Worm (Caenorhabditis elegans) whole organism, L4 larva: ENCODE measurements around the gene C27D6.15.

Source experiments
- F37D6.2 ChIP-seq: sonication (generic microtip); optimal IDR thresholded peaks from 2 replicates; lab custom pipeline; 2016; ENCODE audit warnings: mild to moderate bottlenecking, missing genetic modification characterization, missing compliant biosample characterization
- F49E8.2 ChIP-seq: sonication (generic microtip); optimal IDR thresholded peaks from 2 replicates; lab custom pipeline; 2016; ENCODE audit warnings: missing compliant biosample characterization, mild to moderate bottlenecking, missing genetic modification characterization, borderline replicate concordance
- T20F7.1 ChIP-seq: fragments of 200-800 bp; sonication (Bioruptor generic); optimal IDR thresholded peaks from 2 replicates; lab custom pipeline; 2018; ENCODE audit warnings: mild to moderate bottlenecking, missing genetic modification characterization, missing compliant biosample characterization
- T26A8.4 ChIP-seq: fragments of 200-800 bp; sonication (Bioruptor generic); IDR thresholded peaks from 2 replicates; pipeline ENCODE4 v1.3.6; 2022; ENCODE audit warnings: missing genetic modification characterization, missing compliant biosample characterization
- Y105C5A.15 ChIP-seq: fragments of 200-800 bp; sonication (Bioruptor generic); IDR thresholded peaks from 2 replicates; pipeline ENCODE4 v1.3.6; 2022; ENCODE audit warnings: missing genetic modification characterization, missing compliant biosample characterization
- Y5F2A.4 ChIP-seq: fragments of 200-800 bp; sonication (Bioruptor generic); optimal IDR thresholded peaks from 2 replicates; lab custom pipeline; 2018; ENCODE audit warnings: mild to moderate bottlenecking, missing genetic modification characterization, missing compliant biosample characterization
- Y75B8A.6 ChIP-seq: fragments of 200-800 bp; sonication (Bioruptor generic); IDR thresholded peaks from 2 replicates; pipeline ENCODE4 v1.3.6; 2022; ENCODE audit warnings: missing genetic modification reagents, missing genetic modification characterization, missing compliant biosample characterization
- ZK337.2 ChIP-seq: fragments of 200-800 bp; sonication (Bioruptor generic); IDR thresholded peaks from 2 replicates; pipeline ENCODE4 v1.3.6; 2022; ENCODE audit warnings: missing genetic modification reagents, missing genetic modification characterization, missing compliant biosample characterization
- ceh-20 ChIP-seq: fragments of 200-800 bp; sonication (Bioruptor generic); IDR thresholded peaks from 2 replicates; pipeline ENCODE4 v1.3.6; 2022; ENCODE audit warnings: missing genetic modification reagents, missing genetic modification characterization, missing compliant biosample characterization
- ceh-28 ChIP-seq: fragments of 150-350 bp; optimal IDR thresholded peaks from 2 replicates; lab custom pipeline; 2014; ENCODE audit warnings: missing biosample characterization, missing genetic modification reagents, missing genetic modification characterization
- ceh-32 ChIP-seq: sonication (generic microtip); optimal IDR thresholded peaks from 2 replicates; lab custom pipeline; 2016; ENCODE audit warnings: mild to moderate bottlenecking, missing genetic modification characterization, missing compliant biosample characterization; ENCODE audit not compliant: poor library complexity
- ceh-82 ChIP-seq: sonication (generic microtip); optimal IDR thresholded peaks from 2 replicates; lab custom pipeline; 2017; ENCODE audit warnings: missing biosample characterization, missing genetic modification characterization
- daf-19 ChIP-seq: fragments of 200-800 bp; sonication (Bioruptor generic); conservative IDR thresholded peaks from 2 replicates; pipeline ENCODE4 v1.3.6; 2022; ENCODE audit warnings: missing genetic modification characterization, missing compliant biosample characterization
- dmd-9 ChIP-seq: fragments of 200-800 bp; sonication (Bioruptor generic); IDR thresholded peaks from 2 replicates; pipeline ENCODE4 v1.3.6; 2022; ENCODE audit warnings: missing genetic modification reagents, missing genetic modification characterization, missing compliant biosample characterization
- duxl-1 ChIP-seq: sonication (generic microtip); optimal IDR thresholded peaks from 2 replicates; lab custom pipeline; 2016; ENCODE audit warnings: mild to moderate bottlenecking, missing genetic modification characterization, moderate library complexity, missing compliant biosample characterization; ENCODE audit not compliant: poor library complexity
- dve-1 ChIP-seq: sonication (generic microtip); optimal IDR thresholded peaks from 2 replicates; lab custom pipeline; 2017; ENCODE audit warnings: antibody characterized with exemption, mild to moderate bottlenecking, missing genetic modification characterization, missing compliant biosample characterization; ENCODE audit not compliant: insufficient read depth
- egl-27 ChIP-seq: sonication (generic microtip); optimal IDR thresholded peaks from 3 replicates; lab custom pipeline; 2017; ENCODE audit warnings: missing biosample characterization, missing genetic modification reagents, missing genetic modification characterization
- fos-1 ChIP-seq: fragments of 150-350 bp; optimal IDR thresholded peaks from 2 replicates; lab custom pipeline; 2014; ENCODE audit warnings: missing biosample characterization, missing genetic modification characterization
- hif-1 ChIP-seq, 2 experiments: sonication (generic microtip); optimal IDR thresholded peaks; 2 replicates each; lab custom pipeline; 2016 to 2017; ENCODE audit warnings: missing compliant biosample characterization in 2 of 2, missing genetic modification characterization in 2 of 2, missing genetic modification reagents in 2 of 2, missing genotype in 2 of 2, mild to moderate bottlenecking in 1 of 2
- hlh-11 ChIP-seq: fragments of 200-800 bp; sonication (Bioruptor generic); optimal IDR thresholded peaks from 2 replicates; lab custom pipeline; 2018; ENCODE audit warnings: mild to moderate bottlenecking, missing genetic modification characterization, missing compliant biosample characterization
- hlh-30 ChIP-seq: sonication (generic microtip); optimal IDR thresholded peaks from 2 replicates; lab custom pipeline; 2017; ENCODE audit warnings: antibody characterized with exemption, mild to moderate bottlenecking, missing genetic modification characterization, missing compliant biosample characterization; ENCODE audit not compliant: insufficient read depth
- lin-1 ChIP-seq: fragments of 200-800 bp; sonication (Bioruptor generic); IDR thresholded peaks from 2 replicates; pipeline ENCODE4 v1.3.6; 2022; ENCODE audit warnings: missing genetic modification reagents, missing genetic modification characterization, missing compliant biosample characterization
- lin-29 ChIP-seq: fragments of 200-800 bp; sonication (Bioruptor generic); IDR thresholded peaks from 2 replicates; pipeline ENCODE4 v1.3.6; 2022; ENCODE audit warnings: missing genetic modification reagents, missing genetic modification characterization, missing compliant biosample characterization
- lir-3 ChIP-seq: sonication (generic microtip); optimal IDR thresholded peaks from 2 replicates; lab custom pipeline; 2016; ENCODE audit warnings: mild to moderate bottlenecking, missing genetic modification characterization, missing compliant biosample characterization
- lsy-2 ChIP-seq, 2 experiments: fragments of 150-350 bp in 1 of 2; sonication (generic microtip) in 1 of 2; optimal IDR thresholded peaks; 2 replicates each; lab custom pipeline; 2014 to 2017; ENCODE audit warnings: missing biosample characterization in 2 of 2, missing genetic modification characterization in 2 of 2
- mdl-1 ChIP-seq, 2 experiments: fragments of 150-350 bp in 1 of 2; sonication (generic microtip) in 1 of 2; optimal IDR thresholded peaks; 2 replicates each; lab custom pipeline; 2014 to 2017; ENCODE audit warnings: missing biosample characterization in 2 of 2, missing genetic modification characterization in 2 of 2
- mdt-29 ChIP-seq: fragments of 200-800 bp; sonication (Bioruptor generic); IDR thresholded peaks from 2 replicates; pipeline ENCODE4 v1.3.6; 2022; ENCODE audit warnings: missing genetic modification reagents, missing genetic modification characterization, missing compliant biosample characterization
- mep-1 ChIP-seq: fragments of 150-350 bp; sonication (generic microtip); optimal IDR thresholded peaks from 3 replicates; lab custom pipeline; 2014; ENCODE audit warnings: missing biosample characterization, missing genetic modification characterization
- mes-2 ChIP-seq: sonication (generic microtip); optimal IDR thresholded peaks from 2 replicates; lab custom pipeline; 2016; ENCODE audit warnings: missing genotype, mild to moderate bottlenecking, missing genetic modification characterization, missing compliant biosample characterization; ENCODE audit not compliant: poor library complexity, severe bottlenecking
- mxl-3 ChIP-seq: fragments of 200-800 bp; sonication (Bioruptor generic); optimal IDR thresholded peaks from 2 replicates; lab custom pipeline; 2018; ENCODE audit warnings: mild to moderate bottlenecking, missing genetic modification characterization, missing compliant biosample characterization
- nhr-10 ChIP-seq: fragments of 150-350 bp; optimal IDR thresholded peaks from 2 replicates; lab custom pipeline; 2014; ENCODE audit warnings: missing biosample characterization, missing genetic modification characterization
- nhr-102 ChIP-seq: sonication (generic microtip); optimal IDR thresholded peaks from 2 replicates; lab custom pipeline; 2016; ENCODE audit warnings: mild to moderate bottlenecking, missing genetic modification characterization, moderate library complexity, missing compliant biosample characterization
- nhr-11 ChIP-seq: fragments of 150-350 bp; optimal IDR thresholded peaks from 2 replicates; lab custom pipeline; 2014; ENCODE audit warnings: missing biosample characterization, missing genetic modification characterization
- nhr-25 ChIP-seq: sonication (generic microtip); optimal IDR thresholded peaks from 2 replicates; lab custom pipeline; 2017; ENCODE audit warnings: missing genetic modification characterization, mild to moderate bottlenecking, missing compliant biosample characterization, antibody characterized with exemption, moderate library complexity, borderline replicate concordance; ENCODE audit not compliant: insufficient read depth
- nhr-28 ChIP-seq: fragments of 150-350 bp; optimal IDR thresholded peaks from 2 replicates; lab custom pipeline; 2014; ENCODE audit warnings: missing biosample characterization, missing genetic modification characterization
- nhr-41 ChIP-seq: fragments of 200-800 bp; sonication (Bioruptor generic); IDR thresholded peaks from 2 replicates; pipeline ENCODE4 v1.3.6; 2022; ENCODE audit warnings: missing genetic modification reagents, missing genetic modification characterization, missing compliant biosample characterization
- nhr-42 ChIP-seq: fragments of 200-800 bp; sonication (Bioruptor generic); IDR thresholded peaks from 2 replicates; pipeline ENCODE4 v1.3.6; 2022; ENCODE audit warnings: missing genetic modification characterization, missing compliant biosample characterization
- nhr-76 ChIP-seq: fragments of 150-350 bp; optimal IDR thresholded peaks from 2 replicates; lab custom pipeline; 2014; ENCODE audit warnings: missing biosample characterization, missing genetic modification characterization
- nhr-77 ChIP-seq: fragments of 150-350 bp; optimal IDR thresholded peaks from 2 replicates; lab custom pipeline; 2014; ENCODE audit warnings: missing biosample characterization, missing genetic modification characterization
- pha-4 ChIP-seq, 2 experiments: fragments of 150-350 bp in 1 of 2; fragments of 200-800 bp in 1 of 2; sonication (Bioruptor generic) in 1 of 2; IDR thresholded peaks in 1 of 2; optimal IDR thresholded peaks in 1 of 2; 2 replicates each; pipeline versions ENCODE4 v1.3.6 to Lab custom; 2014 to 2022; ENCODE audit warnings: missing genetic modification characterization in 2 of 2, missing genetic modification reagents in 2 of 2, missing biosample characterization in 1 of 2, missing compliant biosample characterization in 1 of 2
- rbr-2 ChIP-seq: sonication (generic microtip); optimal IDR thresholded peaks from 2 replicates; lab custom pipeline; 2016; ENCODE audit warnings: missing genotype, missing genetic modification characterization, missing compliant biosample characterization
- skn-1 ChIP-seq: fragments of 150-350 bp; optimal IDR thresholded peaks from 2 replicates; lab custom pipeline; 2014; ENCODE audit warnings: missing biosample characterization, missing genetic modification characterization
- snpc-4 ChIP-seq: fragments of 150-350 bp; optimal IDR thresholded peaks from 2 replicates; lab custom pipeline; 2014; ENCODE audit warnings: missing biosample characterization, missing genetic modification characterization
- tag-97 ChIP-seq: fragments of 200-800 bp; sonication (Bioruptor generic); IDR thresholded peaks from 2 replicates; pipeline ENCODE4 v1.3.6; 2022; ENCODE audit warnings: missing genetic modification characterization, missing compliant biosample characterization
- vab-7 ChIP-seq: fragments of 200-800 bp; sonication (Bioruptor generic); IDR thresholded peaks from 2 replicates; pipeline ENCODE4 v1.3.6; 2022; ENCODE audit warnings: missing genetic modification reagents, missing genetic modification characterization, missing compliant biosample characterization
- zag-1 ChIP-seq: fragments of 150-350 bp; optimal IDR thresholded peaks from 2 replicates; lab custom pipeline; 2014; ENCODE audit warnings: missing biosample characterization, missing genetic modification characterization
- ztf-7 ChIP-seq: fragments of 150-350 bp; optimal IDR thresholded peaks from 2 replicates; lab custom pipeline; 2014; ENCODE audit warnings: missing biosample characterization, missing genetic modification characterization

Gene C27D6.15

ce11 chrII:5181497-5181896, 9.8 kb downstream of the C27D6.15 start (continued):
- TF ChIP-seq Y75B8A.6 (GFP tag; lab: Robert Waterston, UW) (no peak), nhr-28 (tag; lab: Kevin White, UChicago) (peak; percentile 46), pha-4 (GFP tag; IDR thresholded peaks at IDR 0.05; lab: Robert Waterston, UW) (no peak), pha-4 (tag; optimal IDR thresholded peaks at IDR 0.05; lab: Kevin White, UChicago) (no peak), mdl-1 (tag; optimal IDR thresholded peaks at IDR 0.05; lab: Kevin White, UChicago) (peak; percentile 72 to 93), ceh-82 (tag; lab: Kevin White, UChicago) (no peak), hlh-30 (tag; lab: Kevin White, UChicago) (peak; percentile 94), ceh-28 (tag; lab: Kevin White, UChicago) (no peak), F37D6.2 (tag; lab: Kevin White, UChicago) (peak; percentile 75), Y105C5A.15 (GFP tag; lab: Robert Waterston, UW) (no peak), dve-1 (tag; lab: Kevin White, UChicago) (peak; percentile 56), F49E8.2 (tag; lab: Kevin White, UChicago) (no peak), egl-27 (tag; lab: Kevin White, UChicago) (no peak), vab-7 (GFP tag; lab: Robert Waterston, UW) (peak; percentile 56), lin-1 (GFP tag; lab: Robert Waterston, UW) (no peak), Y5F2A.4 (GFP tag; lab: Kevin White, UChicago) (no peak), lin-29 (GFP tag; lab: Robert Waterston, UW) (no peak), dmd-9 (GFP tag; lab: Robert Waterston, UW) (no peak), rbr-2 (tag; lab: Kevin White, UChicago) (peak; percentile 79), lir-3 (tag; lab: Kevin White, UChicago) (no peak), skn-1 (no peak), ceh-32 (tag; lab: Kevin White, UChicago) (no peak), ZK337.2 (GFP tag; lab: Robert Waterston, UW) (no peak)
- TF ChIP-seq, all 104 proteins: peak for 38

- no peak for TF ChIP-seq snpc-4 (tag; lab: Kevin White, UChicago)
- TF ChIP-seq skn-1 = no peak
- no peak for TF ChIP-seq dmd-9 (GFP tag; lab: Robert Waterston, UW)
- TF ChIP-seq mep-1 (tag; lab: Kevin White, UChicago) = peak; percentile 65
- peak; percentile 15 for TF ChIP-seq mes-2
- TF ChIP-seq nhr-28 (tag; lab: Kevin White, UChicago) = peak; percentile 81
- TF ChIP-seq mxl-3 (GFP tag; lab: Kevin White, UChicago) = peak; percentile 94
- TF ChIP-seq nhr-25 = peak; percentile 49
- TF ChIP-seq nhr-11 (tag; lab: Kevin White, UChicago) = peak; percentile 58
- peak; percentile 61 for TF ChIP-seq nhr-77 (tag; lab: Kevin White, UChicago)
- TF ChIP-seq lin-1 (GFP tag; lab: Robert Waterston, UW) = peak; percentile 71; the same call in 1 of the 2 replicates
- peak; percentile 80; the same call in 1 of the 2 replicates for TF ChIP-seq ceh-20 (GFP tag; lab: Robert Waterston, UW)
- TF ChIP-seq Y5F2A.4 (GFP tag; lab: Kevin White, UChicago) = no peak
- TF ChIP-seq nhr-76 (tag; lab: Kevin White, UChicago) = no peak
- peak; percentile 95 for TF ChIP-seq hlh-11 (tag; lab: Kevin White, UChicago)
- TF ChIP-seq nhr-41 (GFP tag; lab: Robert Waterston, UW) = no peak
- TF ChIP-seq duxl-1 (tag; lab: Kevin White, UChicago) = no peak
- peak; percentile 49 for TF ChIP-seq rbr-2 (tag; lab: Kevin White, UChicago)
- peak; percentile 5 for TF ChIP-seq ztf-7
- no peak for TF ChIP-seq daf-19 (GFP tag; lab: Robert Waterston, UW)
- TF ChIP-seq lin-29 (GFP tag; lab: Robert Waterston, UW) = no peak
- TF ChIP-seq T20F7.1 (GFP tag; lab: Kevin White, UChicago) = peak; percentile 65
- peak in 1 of 2 experiments; percentile 65 for TF ChIP-seq hif-1 (tag; optimal IDR thresholded peaks at IDR 0.05; lab: Kevin White, UChicago)
- TF ChIP-seq zag-1 (tag; lab: Kevin White, UChicago) = no peak
- TF ChIP-seq nhr-102 = peak; percentile 68
- TF ChIP-seq nhr-10 (tag; lab: Kevin White, UChicago) = peak; percentile 20
- peak; percentile 63 for TF ChIP-seq T26A8.4 (GFP tag; lab: Robert Waterston, UW)
- TF ChIP-seq mdt-29 = peak; percentile 53; the same call in 1 of the 2 replicates
- TF ChIP-seq fos-1 (tag; lab: Kevin White, UChicago) = no peak
- no peak for TF ChIP-seq tag-97 (GFP tag; lab: Robert Waterston, UW)
- peak; percentile 57; the same call in 1 of the 2 replicates for TF ChIP-seq nhr-42 (GFP tag; lab: Robert Waterston, UW)
- TF ChIP-seq lsy-2 (tag; optimal IDR thresholded peaks at IDR 0.05; lab: Kevin White, UChicago) = peak; percentile 54 to 74
Observed at ce11 chrII:5182451-5182850, 10.7 kb downstream of the C27D6.15 start.
